Fruit fly (Drosophila melanogaster): Measurements from ENCODE around the gene Imp.

Gene Imp

dm6 chrX:10841717-10842255, 17.7 kb upstream of the Imp start, which contains the start of gene CG15209:
Gene CG15209, plus strand, starts transcription at chrX:10842205.
- TF ChIP-seq tj (GFP tag; optimal IDR thresholded peaks at IDR 0.05) (peak; percentile 21), CG11617 (GFP tag; optimal IDR thresholded peaks at IDR 0.05) (peak; percentile 37), toe (GFP tag; optimal IDR thresholded peaks at IDR 0.05) (no peak), cnc (optimal IDR thresholded peaks at IDR 0.05) (no peak), pad (GFP tag; optimal IDR thresholded peaks at IDR 0.05) (peak; percentile 21), kay (GFP tag; ENCODE audit: borderline replicate concordance) (no peak), CG12768 (GFP tag; optimal IDR thresholded peaks at IDR 0.05) (no peak), Hr96 (GFP tag; optimal IDR thresholded peaks at IDR 0.05) (peak; percentile 32), CG7101 (tag; optimal IDR thresholded peaks at IDR 0.05) (peak; percentile 56), CG1620 (GFP tag; optimal IDR thresholded peaks at IDR 0.05) (peak; percentile 16), cic (GFP tag; optimal IDR thresholded peaks at IDR 0.05) (no peak), Mnt (GFP tag; optimal IDR thresholded peaks at IDR 0.05) (peak; percentile 15), CG5204 (GFP tag; optimal IDR thresholded peaks at IDR 0.05) (peak; percentile 50), CG7045 (GFP tag; optimal IDR thresholded peaks at IDR 0.05) (no peak), CG33017 (tag; optimal IDR thresholded peaks at IDR 0.05) (no peak), Crg-1 (GFP tag; optimal IDR thresholded peaks at IDR 0.05) (no peak), CG14711 (tag; optimal IDR thresholded peaks at IDR 0.05) (peak; percentile 25), bab1 (GFP tag; optimal IDR thresholded peaks at IDR 0.05) (no peak), Clk (GFP tag; optimal IDR thresholded peaks at IDR 0.05) (no peak), ovo (GFP tag; optimal IDR thresholded peaks at IDR 0.05) (no peak)

dm6 chrX:10840892-10841564, 17.0 kb upstream of the Imp start:
- TF ChIP-seq Clk (GFP tag; optimal IDR thresholded peaks at IDR 0.05) (no peak), bab1 (GFP tag; optimal IDR thresholded peaks at IDR 0.05) (peak; percentile 53), ovo (GFP tag; optimal IDR thresholded peaks at IDR 0.05) (peak; percentile 4), CG1620 (GFP tag; optimal IDR thresholded peaks at IDR 0.05) (no peak), cic (GFP tag; optimal IDR thresholded peaks at IDR 0.05) (peak; percentile 50), kay (GFP tag; ENCODE audit: borderline replicate concordance) (peak; percentile 77), cnc (optimal IDR thresholded peaks at IDR 0.05) (no peak), CG5204 (GFP tag; optimal IDR thresholded peaks at IDR 0.05) (no peak)

- TF ChIP-seq bab1 (GFP tag; optimal IDR thresholded peaks at IDR 0.05) (peak; percentile 20), CG7045 (GFP tag; optimal IDR thresholded peaks at IDR 0.05) (no peak), CG12768 (GFP tag; optimal IDR thresholded peaks at IDR 0.05) (no peak)
Observed at dm6 chrX:10838962-10839361, 14.9 kb upstream of the Imp start, which contains the start of gene CG15210. Gene CG15210, plus strand, starts transcription at chrX:10839230.

- no peak for TF ChIP-seq Mnt (GFP tag; optimal IDR thresholded peaks at IDR 0.05)
- no peak for TF ChIP-seq Hr96 (GFP tag; optimal IDR thresholded peaks at IDR 0.05)
- TF ChIP-seq CG14711 (tag; optimal IDR thresholded peaks at IDR 0.05), result no peak
- TF ChIP-seq cnc (optimal IDR thresholded peaks at IDR 0.05), result no peak
- no peak for TF ChIP-seq CG7101 (tag; optimal IDR thresholded peaks at IDR 0.05)
- no peak for TF ChIP-seq toe (GFP tag; optimal IDR thresholded peaks at IDR 0.05)
- TF ChIP-seq CG5204 (GFP tag; optimal IDR thresholded peaks at IDR 0.05), result no peak
- TF ChIP-seq Clk (GFP tag; optimal IDR thresholded peaks at IDR 0.05), result no peak
- TF ChIP-seq pad (GFP tag; optimal IDR thresholded peaks at IDR 0.05), result no peak
Observed at dm6 chrX:10835631-10836030, 11.6 kb upstream of the Imp start.

- TF ChIP-seq Hr96 (GFP tag; optimal IDR thresholded peaks at IDR 0.05) (peak; percentile 69), ovo (GFP tag; optimal IDR thresholded peaks at IDR 0.05) (peak; percentile 77), CG12768 (GFP tag; optimal IDR thresholded peaks at IDR 0.05) (no peak), Mnt (GFP tag; optimal IDR thresholded peaks at IDR 0.05) (peak; percentile 62), CG11617 (GFP tag; optimal IDR thresholded peaks at IDR 0.05) (peak; percentile 20), cnc (optimal IDR thresholded peaks at IDR 0.05) (no peak), CG7045 (GFP tag; optimal IDR thresholded peaks at IDR 0.05) (no peak), bab1 (GFP tag; optimal IDR thresholded peaks at IDR 0.05) (peak; percentile 78), kay (GFP tag; ENCODE audit: borderline replicate concordance) (no peak), tj (GFP tag; optimal IDR thresholded peaks at IDR 0.05) (peak; percentile 77), Crg-1 (GFP tag; optimal IDR thresholded peaks at IDR 0.05) (peak; percentile 58), cic (GFP tag; optimal IDR thresholded peaks at IDR 0.05) (no peak), CG14711 (tag; optimal IDR thresholded peaks at IDR 0.05) (peak; percentile 37), CG5204 (GFP tag; optimal IDR thresholded peaks at IDR 0.05) (peak; percentile 29), CG7101 (tag; optimal IDR thresholded peaks at IDR 0.05) (peak; percentile 67), CG33017 (tag; optimal IDR thresholded peaks at IDR 0.05) (no peak), pad (GFP tag; optimal IDR thresholded peaks at IDR 0.05) (peak; percentile 57), toe (GFP tag; optimal IDR thresholded peaks at IDR 0.05) (peak; percentile 37), Clk (GFP tag; optimal IDR thresholded peaks at IDR 0.05) (no peak), CG1620 (GFP tag; optimal IDR thresholded peaks at IDR 0.05) (peak; percentile 86)
Observed at dm6 chrX:10832369-10832768, 8.3 kb upstream of the Imp start.

dm6 chrX:10827301-10827700, 3.2 kb upstream of the Imp start:
- TF ChIP-seq Mnt (GFP tag; optimal IDR thresholded peaks at IDR 0.05) (no peak), CG11617 (GFP tag; optimal IDR thresholded peaks at IDR 0.05) (no peak), CG12768 (GFP tag; optimal IDR thresholded peaks at IDR 0.05) (no peak), Clk (GFP tag; optimal IDR thresholded peaks at IDR 0.05) (no peak), CG33017 (tag; optimal IDR thresholded peaks at IDR 0.05) (no peak), tj (GFP tag; optimal IDR thresholded peaks at IDR 0.05) (no peak), cic (GFP tag; optimal IDR thresholded peaks at IDR 0.05) (no peak), Hr96 (GFP tag; optimal IDR thresholded peaks at IDR 0.05) (no peak), pad (GFP tag; optimal IDR thresholded peaks at IDR 0.05) (no peak), ovo (GFP tag; optimal IDR thresholded peaks at IDR 0.05) (no peak), toe (GFP tag; optimal IDR thresholded peaks at IDR 0.05) (no peak), bab1 (GFP tag; optimal IDR thresholded peaks at IDR 0.05) (no peak), cnc (optimal IDR thresholded peaks at IDR 0.05) (no peak), CG5204 (GFP tag; optimal IDR thresholded peaks at IDR 0.05) (no peak), Crg-1 (GFP tag; optimal IDR thresholded peaks at IDR 0.05) (no peak)

All from whole organism, adult.